Fruit fly (Drosophila melanogaster) whole organism, embryonic: Measurements from ENCODE around the gene Ire1.
A peak's percentile ranks its signal among the peaks of the same experiment; 100 is the strongest.

Experiments used
- BtbVII ChIP-seq: fragments of 200-800 bp; sonication (Bioruptor generic); optimal IDR thresholded peaks from 3 replicates; lab custom pipeline; 2017; ENCODE audit warnings: missing biosample characterization, mild to moderate bottlenecking, missing genetic modification characterization
- CG10147 ChIP-seq: fragments of 200-800 bp; sonication (Bioruptor generic); optimal IDR thresholded peaks from 2 replicates; lab custom pipeline; 2019; ENCODE audit warnings: missing biosample characterization, mild to moderate bottlenecking, missing genetic modification characterization, moderate library complexity
- CG10431 ChIP-seq: fragments of 200-800 bp; sonication (Bioruptor generic); optimal IDR thresholded peaks from 3 replicates; lab custom pipeline; 2018; ENCODE audit warnings: missing biosample characterization, mild to moderate bottlenecking, missing genetic modification characterization
- CG11695 ChIP-seq: fragments of 200-800 bp; sonication (Bioruptor generic); IDR thresholded peaks from 3 replicates; pipeline ENCODE4 v1.3.6; 2022; ENCODE audit warnings: missing biosample characterization, missing genetic modification characterization
- CG12236 ChIP-seq: fragments of 200-800 bp; sonication (Bioruptor generic); optimal IDR thresholded peaks from 2 replicates; lab custom pipeline; 2016; ENCODE audit warnings: missing biosample characterization, missing genetic modification characterization
- CG13123 ChIP-seq: fragments of 200-800 bp; sonication (Bioruptor generic); optimal IDR thresholded peaks from 2 replicates; lab custom pipeline; 2016; ENCODE audit warnings: missing biosample characterization, missing genetic modification characterization
- CG13424 ChIP-seq: fragments of 200-800 bp; sonication (Bioruptor generic); optimal IDR thresholded peaks from 2 replicates; lab custom pipeline; 2019; ENCODE audit warnings: missing biosample characterization, mild to moderate bottlenecking, missing genetic modification characterization, moderate library complexity
- CG15601 ChIP-seq: fragments of 200-800 bp; sonication (Bioruptor generic); optimal IDR thresholded peaks from 3 replicates; lab custom pipeline; 2019; ENCODE audit warnings: missing biosample characterization, mild to moderate bottlenecking, missing genetic modification characterization, moderate library complexity
- CG17328 ChIP-seq: fragments of 200-800 bp; sonication (Bioruptor generic); IDR thresholded peaks from 2 replicates; pipeline ENCODE4 v1.3.6; 2022; ENCODE audit warnings: missing biosample characterization, missing genetic modification characterization
- CG17359 ChIP-seq: fragments of 200-800 bp; sonication (Bioruptor generic); optimal IDR thresholded peaks from 3 replicates; lab custom pipeline; 2018; ENCODE audit warnings: missing biosample characterization, mild to moderate bottlenecking, missing genetic modification characterization, moderate library complexity
- CG18262 ChIP-seq: fragments of 200-800 bp; optimal IDR thresholded peaks from 3 replicates; lab custom pipeline; 2019; ENCODE audit warnings: missing biosample characterization, mild to moderate bottlenecking, missing genetic modification characterization, moderate library complexity
- CG18619 ChIP-seq: fragments of 200-800 bp; sonication (Bioruptor generic); optimal IDR thresholded peaks from 3 replicates; lab custom pipeline; 2017; ENCODE audit warnings: missing biosample characterization, mild to moderate bottlenecking, missing genetic modification characterization
- CG6791 ChIP-seq: fragments of 200-800 bp; sonication (Bioruptor generic); IDR thresholded peaks from 3 replicates; pipeline ENCODE4 v1.3.6; 2022; ENCODE audit warnings: missing biosample characterization, missing genetic modification characterization; ENCODE audit not compliant: partially characterized antibody
- CG7271 ChIP-seq: fragments of 200-800 bp; sonication (Bioruptor generic); optimal IDR thresholded peaks from 2 replicates; lab custom pipeline; 2018; ENCODE audit warnings: missing biosample characterization, mild to moderate bottlenecking, missing genetic modification characterization, moderate library complexity
- CG7357 ChIP-seq: fragments of 200-800 bp; sonication (Bioruptor generic); IDR thresholded peaks from 3 replicates; pipeline ENCODE4 v1.3.6; 2022; ENCODE audit warnings: missing biosample characterization, missing genetic modification characterization
- CG7786 ChIP-seq: fragments of 200-800 bp; sonication (Bioruptor generic); optimal IDR thresholded peaks from 2 replicates; lab custom pipeline; 2016; ENCODE audit warnings: missing biosample characterization, missing genetic modification characterization
- CG8281 ChIP-seq: fragments of 200-800 bp; sonication (Bioruptor generic); optimal IDR thresholded peaks from 2 replicates; lab custom pipeline; 2018; ENCODE audit warnings: missing biosample characterization, mild to moderate bottlenecking, missing genetic modification characterization, moderate library complexity
- CG8478 ChIP-seq: fragments of >200 bp; optimal IDR thresholded peaks from 2 replicates; lab custom pipeline; 2018
- CG9876 ChIP-seq: fragments of 200-800 bp; sonication (Bioruptor generic); optimal IDR thresholded peaks from 2 replicates; lab custom pipeline; 2016; ENCODE audit warnings: missing biosample characterization, missing genetic modification characterization
- CTCF ChIP-seq: fragments of 200-800 bp; sonication (Bioruptor generic); optimal IDR thresholded peaks from 2 replicates; lab custom pipeline; 2017; ENCODE audit warnings: missing biosample characterization, mild to moderate bottlenecking, missing genetic modification characterization, moderate library complexity
- CkIIα-i1 ChIP-seq: fragments of 200-800 bp; sonication (Bioruptor generic); IDR thresholded peaks from 2 replicates; pipeline ENCODE4 v1.3.6; 2022; ENCODE audit warnings: missing biosample characterization, missing genetic modification characterization
- CoRest ChIP-seq: fragments of 200-800 bp; sonication (Bioruptor generic); optimal IDR thresholded peaks from 3 replicates; lab custom pipeline; 2018; ENCODE audit warnings: missing biosample characterization, mild to moderate bottlenecking, missing genetic modification characterization, moderate library complexity
- Dad ChIP-seq: fragments of 200-800 bp; sonication (Bioruptor generic); optimal IDR thresholded peaks from 3 replicates; lab custom pipeline; 2016; ENCODE audit warnings: missing biosample characterization, missing genetic modification characterization
- Dbx ChIP-seq: fragments of 200-800 bp; sonication (Bioruptor generic); IDR thresholded peaks from 3 replicates; pipeline ENCODE4 v1.3.6; 2022; ENCODE audit warnings: missing biosample characterization, missing genetic modification characterization
- Dll ChIP-seq: fragments of 200-800 bp; sonication (Bioruptor generic); IDR thresholded peaks from 4 replicates; pipeline ENCODE4 v1.3.6; 2022; ENCODE audit warnings: missing biosample characterization, missing genetic modification characterization; ENCODE audit not compliant: partially characterized antibody
- Dp ChIP-seq: fragments of 200-800 bp; sonication (Bioruptor generic); optimal IDR thresholded peaks from 2 replicates; lab custom pipeline; 2018; ENCODE audit warnings: missing biosample characterization, mild to moderate bottlenecking, missing genetic modification characterization, moderate library complexity
- Gug ChIP-seq: fragments of 200-800 bp; sonication (Bioruptor generic); IDR thresholded peaks from 4 replicates; pipeline ENCODE4 v1.3.6; 2022; ENCODE audit warnings: missing biosample characterization, missing genetic modification characterization
- HLH4C ChIP-seq: fragments of 200-800 bp; sonication (Bioruptor generic); IDR thresholded peaks from 3 replicates; pipeline ENCODE4 v1.3.6; 2022; ENCODE audit warnings: missing biosample characterization, missing genetic modification characterization; ENCODE audit not compliant: partially characterized antibody
- Ptx1 ChIP-seq: fragments of 200-800 bp; sonication (Bioruptor generic); IDR thresholded peaks from 2 replicates; pipeline ENCODE4 v1.3.6; 2022; ENCODE audit warnings: missing biosample characterization, missing genetic modification characterization
- Trl ChIP-seq, 3 experiments: fragments of >200 bp in 2 of 3; fragments of 200-800 bp in 1 of 3; sonication (Bioruptor generic) in 1 of 3; optimal IDR thresholded peaks; 2 replicates in 1 of 3; 3 replicates in 2 of 3; lab custom pipeline; 2016 to 2017; ENCODE audit warnings: missing biosample characterization in 1 of 3, missing genetic modification characterization in 1 of 3
- ap ChIP-seq: fragments of 200-800 bp; sonication (Bioruptor generic); IDR thresholded peaks from 2 replicates; pipeline ENCODE4 v1.3.6; 2022; ENCODE audit warnings: missing biosample characterization, missing genetic modification characterization
- cad ChIP-seq: fragments of >200 bp; optimal IDR thresholded peaks from 2 replicates; lab custom pipeline; 2017; ENCODE audit warnings: missing biosample characterization, missing genetic modification characterization
- cas ChIP-seq: fragments of 200-800 bp; sonication (Bioruptor generic); IDR thresholded peaks from 2 replicates; pipeline ENCODE4 v1.3.6; 2022; ENCODE audit warnings: missing biosample characterization, missing genetic modification characterization
- emc ChIP-seq: fragments of 200-800 bp; sonication (Bioruptor generic); optimal IDR thresholded peaks from 2 replicates; lab custom pipeline; 2016; ENCODE audit warnings: missing biosample characterization, missing genetic modification characterization
- ems ChIP-seq: fragments of 200-800 bp; sonication (Bioruptor generic); optimal IDR thresholded peaks from 3 replicates; lab custom pipeline; 2016; ENCODE audit warnings: missing biosample characterization, missing genetic modification characterization
- exex ChIP-seq: fragments of 200-800 bp; sonication (Bioruptor generic); optimal IDR thresholded peaks from 4 replicates; lab custom pipeline; 2018; ENCODE audit warnings: missing biosample characterization, mild to moderate bottlenecking, missing genetic modification characterization, moderate library complexity
- fu2 ChIP-seq: fragments of 200-800 bp; sonication (Bioruptor generic); optimal IDR thresholded peaks from 2 replicates; lab custom pipeline; 2016; ENCODE audit warnings: missing biosample characterization, missing genetic modification characterization
- gt ChIP-seq: fragments of 200-800 bp; sonication (Bioruptor generic); IDR thresholded peaks from 2 replicates; pipeline ENCODE4 v1.3.6; 2022; ENCODE audit warnings: missing biosample characterization, missing genetic modification characterization
- ham ChIP-seq: fragments of 200-800 bp; sonication (Bioruptor generic); IDR thresholded peaks from 2 replicates; pipeline ENCODE4 v1.3.6; 2022; ENCODE audit warnings: missing biosample characterization, missing genetic modification characterization
- hth ChIP-seq: fragments of >200 bp; optimal IDR thresholded peaks from 2 replicates; lab custom pipeline; 2017; ENCODE audit warnings: inconsistent platforms
- jigr1 ChIP-seq: fragments of 200-800 bp; sonication (Bioruptor generic); IDR thresholded peaks from 3 replicates; pipeline ENCODE4 v1.3.6; 2022; ENCODE audit warnings: missing biosample characterization, missing genetic modification characterization
- mld ChIP-seq: fragments of 200-800 bp; sonication (Bioruptor generic); IDR thresholded peaks from 3 replicates; pipeline ENCODE4 v1.3.6; 2022; ENCODE audit warnings: missing biosample characterization, missing genetic modification characterization; ENCODE audit not compliant: partially characterized antibody
- odd ChIP-seq: fragments of 200-800 bp; sonication (Bioruptor generic); optimal IDR thresholded peaks from 2 replicates; lab custom pipeline; 2017; ENCODE audit warnings: missing biosample characterization, mild to moderate bottlenecking, missing genetic modification characterization
- prd ChIP-seq, 3 experiments: fragments of >200 bp in 2 of 3; fragments of 200-800 bp in 1 of 3; sonication (Bioruptor generic) in 1 of 3; optimal IDR thresholded peaks in 2 of 3; IDR thresholded peaks in 1 of 3; 2 replicates in 2 of 3; 3 replicates in 1 of 3; pipeline versions ENCODE4 v1.3.6 to Lab custom; 2017 to 2022; ENCODE audit warnings: missing biosample characterization in 1 of 3, missing genetic modification characterization in 1 of 3
- schlank ChIP-seq: fragments of 200-800 bp; sonication (Bioruptor generic); optimal IDR thresholded peaks from 2 replicates; lab custom pipeline; 2018; ENCODE audit warnings: missing biosample characterization, mild to moderate bottlenecking, missing genetic modification characterization
- shn ChIP-seq: fragments of 200-800 bp; sonication (Bioruptor generic); optimal IDR thresholded peaks from 3 replicates; lab custom pipeline; 2016; ENCODE audit warnings: missing biosample characterization, missing genetic modification characterization
- sima ChIP-seq: fragments of 200-800 bp; sonication (Bioruptor generic); optimal IDR thresholded peaks from 2 replicates; lab custom pipeline; 2016; ENCODE audit warnings: missing biosample characterization, missing genetic modification characterization
- sob ChIP-seq: fragments of 200-800 bp; sonication (Bioruptor generic); IDR thresholded peaks from 2 replicates; pipeline ENCODE4 v1.3.6; 2022; ENCODE audit warnings: missing biosample characterization, missing genetic modification characterization
- sqz ChIP-seq: fragments of 200-800 bp; sonication (Bioruptor generic); optimal IDR thresholded peaks from 3 replicates; lab custom pipeline; 2018; ENCODE audit warnings: missing biosample characterization, mild to moderate bottlenecking, missing genetic modification characterization
- wor ChIP-seq: fragments of 200-800 bp; sonication (Bioruptor generic); IDR thresholded peaks from 2 replicates; pipeline ENCODE4 v1.3.6; 2022; ENCODE audit warnings: missing biosample characterization, missing genetic modification characterization

Gene Ire1

DNA sequence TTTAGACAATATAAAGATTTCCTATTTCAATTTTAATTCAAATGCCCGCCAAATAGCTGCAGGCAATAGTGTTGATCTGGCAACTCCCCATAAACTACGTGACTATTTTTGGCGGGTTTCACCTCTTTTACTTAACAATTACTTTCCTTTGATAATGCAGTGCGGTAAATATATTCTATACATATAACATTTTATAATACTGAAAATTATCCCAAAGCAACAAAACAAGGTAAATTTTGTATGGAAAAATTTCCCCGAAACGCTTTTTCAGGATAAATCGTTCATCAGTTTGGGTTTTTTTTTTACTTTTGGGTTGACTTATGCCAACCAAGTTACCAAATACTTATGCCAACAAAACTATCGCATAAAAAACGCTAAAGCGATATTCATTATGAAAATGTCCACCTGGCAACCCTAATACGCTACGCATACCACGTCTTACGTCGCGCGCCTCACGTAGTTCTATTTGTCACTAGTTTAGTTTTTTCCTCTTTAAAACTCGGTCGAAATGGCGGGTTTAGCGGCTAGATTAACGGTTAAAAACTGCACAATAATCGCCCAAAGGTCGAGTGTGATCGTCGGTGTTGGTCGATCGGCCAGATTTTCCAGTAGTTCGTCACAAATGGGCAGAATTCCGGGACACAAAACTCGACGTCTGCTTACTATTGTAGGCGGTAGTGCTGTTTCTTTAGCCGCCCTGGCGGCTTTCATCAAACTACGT is 14.1 kb downstream of the Ire1 start, which contains the start of gene MICU3 (continued):
- TF ChIP-seq fu2 (GFP tag; lab: Kevin White, UChicago) (peak; percentile 63), CG8281 (tag; lab: Kevin White, UChicago) (peak; percentile 16), CG7786 (GFP tag; lab: Kevin White, UChicago) (peak; percentile 58), Dp (GFP tag; lab: Kevin White, UChicago) (peak; percentile 83), emc (GFP tag; lab: Kevin White, UChicago) (peak; percentile 37), Dad (GFP tag; lab: Kevin White, UChicago) (peak; percentile 54), CG13123 (GFP tag; lab: Kevin White, UChicago) (peak; percentile 9), mld (GFP tag; lab: Robert Waterston, UW) (no peak), Trl (optimal IDR thresholded peaks at IDR 0.05; lab: Kevin White, UChicago) (no peak), Trl (GFP tag; optimal IDR thresholded peaks at IDR 0.05; lab: Kevin White, UChicago) (peak; percentile 57), CG18619 (GFP tag; lab: Kevin White, UChicago) (peak; percentile 61), gt (GFP tag; lab: Robert Waterston, UW) (no peak), ap (GFP tag; lab: Robert Waterston, UW) (peak; percentile 42; the same call in 1 of the 2 replicates), sima (GFP tag; lab: Kevin White, UChicago) (no peak), Gug (GFP tag; lab: Robert Waterston, UW) (peak; percentile 55; the same call in 3 of the 4 replicates), Dll (GFP tag; lab: Robert Waterston, UW) (peak; percentile 89), ham (GFP tag; lab: Robert Waterston, UW) (no peak), ems (GFP tag; lab: Kevin White, UChicago) (peak; percentile 47), CG7357 (GFP tag; lab: Robert Waterston, UW) (0 out of 3 replicates have a peak, but pooled peaks have one; percentile 17), CG13424 (tag; lab: Kevin White, UChicago) (peak; percentile 67), odd (GFP tag; lab: Kevin White, UChicago) (no peak), CkIIα-i1 (GFP tag; lab: Robert Waterston, UW) (no peak), sob (GFP tag; lab: Robert Waterston, UW) (peak; percentile 74), sqz (GFP tag; lab: Kevin White, UChicago) (peak; percentile 11), Dbx (GFP tag; lab: Robert Waterston, UW) (peak; percentile 56; the same call in 1 of the 3 replicates), hth (lab: Kevin White, UChicago) (no peak), CG7271 (tag; lab: Kevin White, UChicago) (no peak), jigr1 (GFP tag; lab: Robert Waterston, UW) (no peak), wor (GFP tag; lab: Robert Waterston, UW) (0 out of 2 replicates have a peak, but pooled peaks have one; percentile 32), CG17359 (tag; lab: Kevin White, UChicago) (peak; percentile 55), prd (optimal IDR thresholded peaks at IDR 0.05; lab: Kevin White, UChicago) (no peak), prd (GFP tag; IDR thresholded peaks at IDR 0.05; lab: Robert Waterston, UW) (peak; percentile 75; the same call in 2 of the 3 replicates), CoRest (tag; lab: Kevin White, UChicago) (peak; percentile 81), CG12236 (GFP tag; lab: Kevin White, UChicago) (no peak), CG15601 (tag; lab: Kevin White, UChicago) (peak; percentile 61), cas (GFP tag; lab: Robert Waterston, UW) (no peak), BtbVII (GFP tag; lab: Kevin White, UChicago) (no peak), CG11695 (GFP tag; lab: Robert Waterston, UW) (no peak), HLH4C (GFP tag; lab: Robert Waterston, UW) (peak; percentile 58), schlank (tag; lab: Kevin White, UChicago) (no peak), CG8478 (no peak), CG10431 (GFP tag; lab: Kevin White, UChicago) (no peak), Ptx1 (GFP tag; lab: Robert Waterston, UW) (peak; percentile 66), cad (GFP tag; lab: Kevin White, UChicago) (no peak), exex (peak; percentile 5), CTCF (peak; percentile 27), shn (GFP tag; lab: Kevin White, UChicago) (peak; percentile 33), CG6791 (GFP tag; lab: Robert Waterston, UW) (peak; percentile 71; the same call in 2 of the 3 replicates), CG17328 (GFP tag; lab: Robert Waterston, UW) (peak; percentile 58), CG9876 (peak; percentile 59), CG18262 (no peak), CG10147 (GFP tag; lab: Kevin White, UChicago) (peak; percentile 80)
